Worm (Caenorhabditis elegans) whole organism, L4/young adult: ENCODE measurements around the gene aco-1.

Source experiments
- dao-5 ChIP-seq: sonication (generic microtip); optimal IDR thresholded peaks from 2 replicates; lab custom pipeline; 2016; ENCODE audit warnings: missing genotype, missing genetic modification characterization, moderate library complexity, missing compliant biosample characterization
- him-1 ChIP-seq: sonication (generic microtip); optimal IDR thresholded peaks from 2 replicates; lab custom pipeline; 2016; ENCODE audit warnings: missing genotype, missing genetic modification reagents, missing genetic modification characterization, missing compliant biosample characterization

DNA sequence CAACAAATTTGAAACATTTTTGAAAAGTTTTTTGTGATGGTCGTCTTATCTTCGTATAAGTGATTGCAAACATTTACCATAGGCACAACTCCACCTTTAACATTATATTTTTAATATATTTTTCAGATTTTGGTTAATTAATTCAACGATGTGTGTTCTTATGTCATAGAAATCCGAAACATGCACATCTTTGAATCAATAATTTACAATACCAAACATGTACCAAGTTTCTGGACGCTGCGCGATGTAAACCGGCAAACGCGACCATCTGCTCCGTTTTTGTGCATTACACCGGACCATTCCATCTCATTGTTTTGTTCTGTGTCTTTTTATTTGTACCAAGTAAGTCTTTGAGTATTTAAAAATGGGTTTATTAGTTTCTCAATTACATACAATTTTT, 17.8 kb downstream of the aco-1 start, which contains the start of gene pgp-4:
- TF ChIP-seq him-1 (tag; lab: Kevin White, UChicago) (no peak), dao-5 (tag; lab: Kevin White, UChicago) (no peak)
